Worm (Caenorhabditis elegans) whole organism, mixed stage, embryonic: ENCODE results near the gene cpin-1.

Experiments
- bed-3 ChIP-seq: fragments of 200-800 bp; sonication (Bioruptor generic); optimal IDR thresholded peaks from 3 replicates; lab custom pipeline; 2018; ENCODE audit warnings: mild to moderate bottlenecking, missing genetic modification characterization, moderate library complexity, missing compliant biosample characterization
- blmp-1 ChIP-seq: fragments of 150-350 bp; optimal IDR thresholded peaks from 2 replicates; lab custom pipeline; 2014; ENCODE audit warnings: missing biosample characterization, missing genetic modification characterization
- elt-1 ChIP-seq: sonication (generic microtip); optimal IDR thresholded peaks from 2 replicates; lab custom pipeline; 2017; ENCODE audit warnings: missing genetic modification characterization, mild to moderate bottlenecking, missing compliant biosample characterization, antibody characterized with exemption, moderate library complexity, borderline replicate concordance; ENCODE audit not compliant: insufficient read depth
- lsy-2 ChIP-seq: fragments of 150-350 bp; optimal IDR thresholded peaks from 2 replicates; lab custom pipeline; 2014; ENCODE audit warnings: missing biosample characterization, missing genetic modification characterization
- mab-5 ChIP-seq: fragments of 150-350 bp; optimal IDR thresholded peaks from 2 replicates; lab custom pipeline; 2014; ENCODE audit warnings: missing biosample characterization, missing genetic modification characterization
- mls-2 ChIP-seq: sonication (generic microtip); optimal IDR thresholded peaks from 2 replicates; lab custom pipeline; 2016; ENCODE audit warnings: mild to moderate bottlenecking, missing genetic modification characterization, moderate library complexity, missing compliant biosample characterization
- nhr-12 ChIP-seq: fragments of 150-350 bp; optimal IDR thresholded peaks from 2 replicates; lab custom pipeline; 2014; ENCODE audit warnings: missing biosample characterization, missing genetic modification characterization
- nhr-2 ChIP-seq: fragments of 150-350 bp; optimal IDR thresholded peaks from 2 replicates; lab custom pipeline; 2014; ENCODE audit warnings: missing biosample characterization, missing genetic modification characterization
- nhr-28 ChIP-seq: fragments of 150-350 bp; optimal IDR thresholded peaks from 2 replicates; lab custom pipeline; 2014; ENCODE audit warnings: missing biosample characterization, missing genetic modification characterization
- unc-39 ChIP-seq: fragments of 150-350 bp; optimal IDR thresholded peaks from 2 replicates; lab custom pipeline; 2014; ENCODE audit warnings: missing biosample characterization, missing genetic modification characterization
- unc-62 ChIP-seq: fragments of 150-350 bp; optimal IDR thresholded peaks from 2 replicates; lab custom pipeline; 2014; ENCODE audit warnings: missing biosample characterization, missing genetic modification reagents, missing genetic modification characterization
- zip-8 ChIP-seq: fragments of 150-350 bp; optimal IDR thresholded peaks from 2 replicates; lab custom pipeline; 2014; ENCODE audit warnings: missing biosample characterization, missing genetic modification characterization
- ztf-11 ChIP-seq: fragments of 150-350 bp; optimal IDR thresholded peaks from 2 replicates; lab custom pipeline; 2014; ENCODE audit warnings: missing biosample characterization, missing genetic modification characterization

DNA sequence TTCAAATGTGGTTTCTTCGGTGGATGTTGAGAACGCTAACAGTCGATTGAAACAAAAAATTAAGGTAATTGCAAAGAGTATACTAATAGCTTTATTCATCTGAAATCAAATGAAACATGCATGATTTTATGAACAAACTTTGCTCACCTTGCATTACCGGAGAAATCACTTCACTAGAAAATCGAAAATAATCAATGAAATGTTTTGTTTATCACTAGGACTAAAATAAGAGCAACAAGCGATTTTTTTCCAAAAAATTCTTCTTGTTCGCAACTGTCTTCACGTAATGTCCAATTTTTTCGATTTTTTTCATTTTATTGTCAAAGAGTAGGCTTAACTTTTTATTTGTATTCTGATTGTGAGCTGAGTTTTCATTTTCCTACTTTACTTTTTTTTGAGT lies 28.1 kb upstream of the cpin-1 start, which contains the start of gene F56D5.9:
- TF ChIP-seq unc-62 (GFP tag; lab: Kevin White, UChicago) = no peak
- TF ChIP-seq elt-1 (tag; lab: Kevin White, UChicago) = no peak
- no peak for TF ChIP-seq nhr-28 (tag; lab: Kevin White, UChicago)
- TF ChIP-seq mls-2 = no peak
- TF ChIP-seq blmp-1 (tag; lab: Kevin White, UChicago) = no peak
- TF ChIP-seq nhr-12 = no peak
- TF ChIP-seq unc-39 = no peak
- TF ChIP-seq bed-3 (GFP tag; lab: Kevin White, UChicago) = no peak
- no peak for TF ChIP-seq mab-5 (tag; lab: Kevin White, UChicago)
- no peak for TF ChIP-seq zip-8 (tag; lab: Kevin White, UChicago)
- no peak for TF ChIP-seq nhr-2
- no peak for TF ChIP-seq lsy-2 (tag; lab: Kevin White, UChicago)
- no peak for TF ChIP-seq ztf-11 (tag; lab: Kevin White, UChicago)
